Worm (Caenorhabditis elegans): Measurements from ENCODE around the gene T16A9.3.

ce11 chrV:14254221-14254620 lies 48.9 kb downstream of the T16A9.3 start, which contains the start of gene K02E11.7:
- TF ChIP-seq scrt-1 (GFP tag; IDR thresholded peaks at IDR 0.05), result no peak
- TF ChIP-seq flt-1 (GFP tag; IDR thresholded peaks at IDR 0.05), result no peak
- no peak for TF ChIP-seq tra-4 (tag; optimal IDR thresholded peaks at IDR 0.05)
- no peak for TF ChIP-seq B0310.2 (tag; optimal IDR thresholded peaks at IDR 0.05)
- TF ChIP-seq hmg-4 (GFP tag; optimal IDR thresholded peaks at IDR 0.05), result no peak
- TF ChIP-seq ama-1 (optimal IDR thresholded peaks at IDR 0.05), result no peak
- no peak for TF ChIP-seq sea-1 (GFP tag; conservative IDR thresholded peaks at IDR 0.05)
- no peak for TF ChIP-seq tbx-11 (GFP tag; IDR thresholded peaks at IDR 0.05)
- TF ChIP-seq aly-1 (tag; optimal IDR thresholded peaks at IDR 0.05), result no peak
- no peak for TF ChIP-seq F13C5.2 (tag; optimal IDR thresholded peaks at IDR 0.05)
- TF ChIP-seq ceh-13 (GFP tag; optimal IDR thresholded peaks at IDR 0.05), result no peak
- TF ChIP-seq ceh-36 (tag; optimal IDR thresholded peaks at IDR 0.05), result no peak
- no peak for TF ChIP-seq pes-1 (GFP tag; IDR thresholded peaks at IDR 0.05)

All from whole organism, early embryonic.